Worm (Caenorhabditis elegans) whole organism, L3 larva: ENCODE measurements around the gene F40F4.7.

ENCODE experiments used
- ama-1 ChIP-seq: fragments of 150-350 bp; optimal IDR thresholded peaks from 2 replicates; lab custom pipeline; 2018
- fkh-10 ChIP-seq: sonication (generic microtip); optimal IDR thresholded peaks from 2 replicates; lab custom pipeline; 2017; ENCODE audit warnings: missing biosample characterization, missing genetic modification reagents, missing genetic modification characterization
- fos-1 ChIP-seq: fragments of 150-350 bp; optimal IDR thresholded peaks from 2 replicates; lab custom pipeline; 2014; ENCODE audit warnings: missing biosample characterization, missing genetic modification characterization
- jun-1 ChIP-seq: fragments of 150-350 bp; optimal IDR thresholded peaks from 2 replicates; lab custom pipeline; 2014; ENCODE audit warnings: missing biosample characterization, missing genetic modification reagents, missing genetic modification characterization
- nfya-1 ChIP-seq: sonication (generic microtip); optimal IDR thresholded peaks from 2 replicates; lab custom pipeline; 2017; ENCODE audit warnings: missing genetic modification characterization, mild to moderate bottlenecking, missing compliant biosample characterization, antibody characterized with exemption, moderate library complexity; ENCODE audit not compliant: insufficient read depth
- nhr-11 ChIP-seq: fragments of 150-350 bp; optimal IDR thresholded peaks from 2 replicates; lab custom pipeline; 2014; ENCODE audit warnings: missing biosample characterization, missing genetic modification characterization
- nhr-12 ChIP-seq: fragments of 150-350 bp; optimal IDR thresholded peaks from 2 replicates; lab custom pipeline; 2014; ENCODE audit warnings: missing biosample characterization, missing genetic modification characterization
- nhr-28 ChIP-seq: fragments of 150-350 bp; optimal IDR thresholded peaks from 2 replicates; lab custom pipeline; 2014; ENCODE audit warnings: missing biosample characterization, missing genetic modification characterization
- zag-1 ChIP-seq: fragments of 150-350 bp; optimal IDR thresholded peaks from 2 replicates; lab custom pipeline; 2014; ENCODE audit warnings: missing biosample characterization, missing genetic modification characterization
- ztf-11 ChIP-seq: fragments of 150-350 bp; optimal IDR thresholded peaks from 2 replicates; lab custom pipeline; 2014; ENCODE audit warnings: missing biosample characterization, missing genetic modification characterization

- TF ChIP-seq zag-1 (tag; lab: Kevin White, UChicago) (no peak), nhr-28 (tag; lab: Kevin White, UChicago) (no peak), jun-1 (no peak), ama-1 (lab: Kevin White, UChicago) (no peak), nfya-1 (tag; lab: Kevin White, UChicago) (no peak), ztf-11 (tag; lab: Kevin White, UChicago) (no peak), nhr-11 (tag; lab: Kevin White, UChicago) (no peak), fkh-10 (GFP tag; lab: Kevin White, UChicago) (no peak), nhr-12 (tag; lab: Kevin White, UChicago) (no peak), fos-1 (tag; lab: Kevin White, UChicago) (no peak)
Observed at ce11 chrX:3204778-3205177, 41.0 kb downstream of the F40F4.7 start, which contains the start of gene F28B4.1.
